Comparison of ENCODE assay signal across 3 fruit fly cellular contexts in genomic region chr3R:13883388-13883787, dm6.
A peak's percentile ranks its signal among the peaks of the same experiment; 100 is the strongest.
TF ChIP-seq lines count a peak whose summit lies in the region.

No protein-coding gene starts in this region.

- no peak for TF ChIP-seq CTCF in whole organism, embryonic (GFP tag; optimal IDR thresholded peaks at IDR 0.05; lab: Kevin White, UChicago)

TF ChIP-seq in whole organism, embryonic, 481 proteins besides CTCF, POLR2A, EP300 and RAD21:
- TF ChIP-seq CG9932 (GFP tag; IDR thresholded peaks at IDR 0.05; lab: Robert Waterston, UW) (no peak), Jarid2 (GFP tag; optimal IDR thresholded peaks at IDR 0.05; lab: Kevin White, UChicago) (no peak), jigr1 (GFP tag; IDR thresholded peaks at IDR 0.05; lab: Robert Waterston, UW) (no peak), Ets65A (GFP tag; lab: Kevin White, UChicago) (peak; percentile 8), sens (GFP tag; lab: Kevin White, UChicago) (peak; percentile 36), CG43689 (GFP tag; IDR thresholded peaks at IDR 0.05; lab: Robert Waterston, UW) (0 out of 2 replicates have a peak, but pooled peaks have one; percentile 4)
TF ChIP-seq in whole organism, embryonic: peak in this region for 3.

TF ChIP-seq in whole organism, prepupa, 60 proteins besides CTCF, POLR2A, EP300 and RAD21:
- TF ChIP-seq Met (GFP tag; optimal IDR thresholded peaks at IDR 0.05; lab: Kevin White, UChicago) (peak; percentile 1), CG32006 (GFP tag; optimal IDR thresholded peaks at IDR 0.05; lab: Kevin White, UChicago) (peak; percentile 61), CG3919 (GFP tag; optimal IDR thresholded peaks at IDR 0.05; lab: Kevin White, UChicago) (peak; percentile 11), lz (GFP tag; optimal IDR thresholded peaks at IDR 0.05; lab: Kevin White, UChicago) (no peak), fkh (GFP tag; optimal IDR thresholded peaks at IDR 0.05; lab: Kevin White, UChicago) (no peak), CG4318 (GFP tag; optimal IDR thresholded peaks at IDR 0.05; lab: Kevin White, UChicago) (peak; percentile 12), eg (GFP tag; IDR thresholded peaks at IDR 0.05; lab: Robert Waterston, UW) (0 out of 3 replicates have a peak, but pooled peaks have one; percentile 39), dsx (GFP tag; optimal IDR thresholded peaks at IDR 0.05; lab: Kevin White, UChicago; ENCODE audit: poor library complexity, severe bottlenecking) (no peak), CG8632 (GFP tag; optimal IDR thresholded peaks at IDR 0.05; lab: Kevin White, UChicago) (no peak), CG6276 (GFP tag; optimal IDR thresholded peaks at IDR 0.05; lab: Kevin White, UChicago) (peak; percentile 29), Blimp-1 (GFP tag; optimal IDR thresholded peaks at IDR 0.05; lab: Kevin White, UChicago) (no peak), Ets21C (GFP tag; optimal IDR thresholded peaks at IDR 0.05; lab: Kevin White, UChicago) (no peak), Gug (GFP tag; IDR thresholded peaks at IDR 0.05; lab: Robert Waterston, UW) (peak; percentile 25; the same call in 1 of the 2 replicates), spab (GFP tag; optimal IDR thresholded peaks at IDR 0.05; lab: Kevin White, UChicago) (no peak), CG6808 (GFP tag; optimal IDR thresholded peaks at IDR 0.05; lab: Kevin White, UChicago) (no peak), svp (GFP tag; lab: Kevin White, UChicago) (peak; percentile 17), CG10631 (GFP tag; optimal IDR thresholded peaks at IDR 0.05; lab: Kevin White, UChicago) (no peak), CG9139 (GFP tag; optimal IDR thresholded peaks at IDR 0.05; lab: Kevin White, UChicago) (no peak), CG8319 (GFP tag; optimal IDR thresholded peaks at IDR 0.05; lab: Kevin White, UChicago) (no peak), Sox14 (GFP tag; optimal IDR thresholded peaks at IDR 0.05; lab: Kevin White, UChicago) (no peak), CG15336 (GFP tag; IDR thresholded peaks at IDR 0.05; lab: Robert Waterston, UW) (peak; percentile 56), salr (GFP tag; optimal IDR thresholded peaks at IDR 0.05; lab: Kevin White, UChicago) (peak in 1 of 2 experiments; percentile 28), CG6792 (GFP tag; optimal IDR thresholded peaks at IDR 0.05; lab: Kevin White, UChicago) (no peak), vri (GFP tag; optimal IDR thresholded peaks at IDR 0.05; lab: Kevin White, UChicago) (no peak), CG1621 (tag; optimal IDR thresholded peaks at IDR 0.05; lab: Kevin White, UChicago) (no peak), CG31627 (GFP tag; optimal IDR thresholded peaks at IDR 0.05; lab: Kevin White, UChicago) (no peak), pdm3 (GFP tag; optimal IDR thresholded peaks at IDR 0.05; lab: Kevin White, UChicago) (no peak), CG8119 (GFP tag; IDR thresholded peaks at IDR 0.05; lab: Robert Waterston, UW) (0 out of 3 replicates have a peak, but pooled peaks have one; percentile 13), CG34406 (GFP tag; optimal IDR thresholded peaks at IDR 0.05; lab: Kevin White, UChicago) (no peak), topi (GFP tag; optimal IDR thresholded peaks at IDR 0.05; lab: Kevin White, UChicago) (no peak), Eip78C (GFP tag; lab: Kevin White, UChicago) (peak; percentile 64), CG10669 (GFP tag; optimal IDR thresholded peaks at IDR 0.05; lab: Kevin White, UChicago) (no peak), fd59A (GFP tag; optimal IDR thresholded peaks at IDR 0.05; lab: Kevin White, UChicago) (no peak), OdsH (GFP tag; optimal IDR thresholded peaks at IDR 0.05; lab: Kevin White, UChicago) (no peak)

TF ChIP-seq in whole organism, pupa, 21 proteins besides CTCF, POLR2A, EP300 and RAD21:
- TF ChIP-seq Pif1A (GFP tag; optimal IDR thresholded peaks at IDR 0.05; lab: Kevin White, UChicago) (no peak), CG12605 (GFP tag; IDR thresholded peaks at IDR 0.05; lab: Robert Waterston, UW) (0 out of 2 replicates have a peak, but pooled peaks have one; percentile 21), CG9948 (tag; optimal IDR thresholded peaks at IDR 0.05; lab: Kevin White, UChicago) (peak; percentile 2), CG32121 (GFP tag; IDR thresholded peaks at IDR 0.05; lab: Robert Waterston, UW) (0 out of 2 replicates have a peak, but pooled peaks have one; percentile 14), fd96Ca (GFP tag; IDR thresholded peaks at IDR 0.05; lab: Robert Waterston, UW) (no peak), Snoo (tag; optimal IDR thresholded peaks at IDR 0.05; lab: Kevin White, UChicago) (no peak), CG14655 (GFP tag; optimal IDR thresholded peaks at IDR 0.05; lab: Kevin White, UChicago) (peak; percentile 61), CG8301 (tag; optimal IDR thresholded peaks at IDR 0.05; lab: Kevin White, UChicago) (peak; percentile 55), CG17806 (tag; optimal IDR thresholded peaks at IDR 0.05; lab: Kevin White, UChicago) (no peak), gl (tag; optimal IDR thresholded peaks at IDR 0.05; lab: Kevin White, UChicago) (no peak), CG15710 (tag; optimal IDR thresholded peaks at IDR 0.05; lab: Kevin White, UChicago) (no peak)

Comparison
In these comparisons a context has a peak if more than half of its experiments do, and no peak if none do; other contexts are left out.
1. Of the 7 proteins assayed by ChIP-seq in both whole organism, embryonic and whole organism, prepupa: peak only in whole organism, embryonic: none; only in whole organism, prepupa: Gug; in both: none; in neither: 6.